Worm (Caenorhabditis elegans): Measurements from ENCODE around the gene F14H3.14.

F14H3.14 gene

ce11 chrV:16029237-16029636, 33.5 kb downstream of the F14H3.14 start:
- no peak for TF ChIP-seq unc-62 (GFP tag; optimal IDR thresholded peaks at IDR 0.05)

- TF ChIP-seq unc-62 (GFP tag; optimal IDR thresholded peaks at IDR 0.05), result no peak
Measured at ce11 chrV:16024917-16025316, 37.8 kb downstream of the F14H3.14 start.

- no peak for TF ChIP-seq unc-62 (GFP tag; optimal IDR thresholded peaks at IDR 0.05)
Measured at ce11 chrV:16024300-16024699, 38.4 kb downstream of the F14H3.14 start, which contains the start of gene T10C6.6. TSS of gene T10C6.6 (plus strand) at chrV:16024326.

ce11 chrV:16023559-16023958, 39.1 kb downstream of the F14H3.14 start:
- no peak for TF ChIP-seq unc-62 (GFP tag; optimal IDR thresholded peaks at IDR 0.05)

ce11 chrV:16023051-16023450, 39.6 kb downstream of the F14H3.14 start, which contains the start of gene cwc-15:
TSS of gene cwc-15 (plus strand) at chrV:16023351.
- no peak for TF ChIP-seq unc-62 (GFP tag; optimal IDR thresholded peaks at IDR 0.05)

- no peak for TF ChIP-seq unc-62 (GFP tag; optimal IDR thresholded peaks at IDR 0.05)
Measured at ce11 chrV:16022600-16022999, 40.1 kb downstream of the F14H3.14 start.

ce11 chrV:16020042-16020441, 42.6 kb downstream of the F14H3.14 start, which contains the start of gene srx-44:
TSS of gene srx-44 (plus strand) at chrV:16020342.
- TF ChIP-seq unc-62 (GFP tag; optimal IDR thresholded peaks at IDR 0.05), result no peak

ce11 chrV:16017671-16018070, 45.0 kb downstream of the F14H3.14 start, which contains the start of gene srx-43:
TSS of gene srx-43 (plus strand) at chrV:16017971.
- no peak for TF ChIP-seq unc-62 (GFP tag; optimal IDR thresholded peaks at IDR 0.05)

- no peak for TF ChIP-seq unc-62 (GFP tag; optimal IDR thresholded peaks at IDR 0.05)
Measured at ce11 chrV:16016977-16017376, 45.7 kb downstream of the F14H3.14 start.

- TF ChIP-seq unc-62 (GFP tag; optimal IDR thresholded peaks at IDR 0.05), result no peak
Measured at ce11 chrV:16015652-16016051, 47.0 kb downstream of the F14H3.14 start, which contains the start of gene str-232. TSS of gene str-232 (minus strand) at chrV:16015752.
